Fruit fly (Drosophila melanogaster) whole organism, embryonic: Measurements from ENCODE around the gene NANS.
A peak's percentile ranks its signal among the peaks of the same experiment; 100 is the strongest.

Experiments used
- B-H2 ChIP-seq: fragments of 200-800 bp; sonication (Bioruptor generic); optimal IDR thresholded peaks from 2 replicates; lab custom pipeline; 2018; ENCODE audit warnings: missing biosample characterization, mild to moderate bottlenecking, missing genetic modification characterization
- CG10147 ChIP-seq: fragments of 200-800 bp; sonication (Bioruptor generic); optimal IDR thresholded peaks from 2 replicates; lab custom pipeline; 2019; ENCODE audit warnings: missing biosample characterization, mild to moderate bottlenecking, missing genetic modification characterization, moderate library complexity
- CG10209 ChIP-seq: fragments of 200-800 bp; sonication (Bioruptor generic); optimal IDR thresholded peaks from 3 replicates; lab custom pipeline; 2017; ENCODE audit warnings: missing biosample characterization, mild to moderate bottlenecking, missing genetic modification characterization, missing genetic modification reagents
- CG10543 ChIP-seq: fragments of 200-800 bp; sonication (Bioruptor generic); optimal IDR thresholded peaks from 3 replicates; lab custom pipeline; 2017; ENCODE audit warnings: missing biosample characterization, mild to moderate bottlenecking, missing genetic modification characterization, moderate library complexity
- CG14667 ChIP-seq: fragments of 200-800 bp; sonication (Bioruptor generic); IDR thresholded peaks from 2 replicates; pipeline ENCODE4 v1.3.6; 2022; ENCODE audit warnings: missing biosample characterization, missing genetic modification characterization
- CG14710 ChIP-seq: fragments of 200-800 bp; sonication (Bioruptor generic); optimal IDR thresholded peaks from 3 replicates; lab custom pipeline; 2019; ENCODE audit warnings: missing biosample characterization, mild to moderate bottlenecking, missing genetic modification characterization, moderate library complexity
- CG14965 ChIP-seq: fragments of 200-800 bp; sonication (Bioruptor generic); optimal IDR thresholded peaks from 2 replicates; lab custom pipeline; 2016; ENCODE audit warnings: missing biosample characterization, missing genetic modification characterization, borderline replicate concordance
- CG15073 ChIP-seq: fragments of 200-800 bp; sonication (Bioruptor generic); optimal IDR thresholded peaks from 2 replicates; lab custom pipeline; 2016; ENCODE audit warnings: missing biosample characterization, missing genetic modification characterization
- CG1529 ChIP-seq: fragments of 200-800 bp; sonication (Bioruptor generic); optimal IDR thresholded peaks from 3 replicates; lab custom pipeline; 2018; ENCODE audit warnings: missing biosample characterization, missing genetic modification characterization
- CG1647 ChIP-seq: fragments of 200-800 bp; sonication (Bioruptor generic); optimal IDR thresholded peaks from 3 replicates; lab custom pipeline; 2016; ENCODE audit warnings: missing biosample characterization, missing genetic modification characterization
- CG17802 ChIP-seq: fragments of 200-800 bp; sonication (Bioruptor generic); optimal IDR thresholded peaks from 2 replicates; lab custom pipeline; 2018; ENCODE audit warnings: missing biosample characterization, mild to moderate bottlenecking, missing genetic modification characterization, moderate library complexity
- CG18599 ChIP-seq: fragments of 200-800 bp; sonication (Bioruptor generic); optimal IDR thresholded peaks from 3 replicates; lab custom pipeline; 2017; ENCODE audit warnings: missing biosample characterization, missing genetic modification characterization, mild to moderate bottlenecking, moderate library complexity, missing genetic modification reagents
- CG4404 ChIP-seq: fragments of 200-800 bp; sonication (Bioruptor generic); IDR thresholded peaks from 2 replicates; pipeline ENCODE4 v1.3.6; 2022; ENCODE audit warnings: missing biosample characterization, missing genetic modification characterization
- CG6272 ChIP-seq: fragments of 200-800 bp; sonication (Bioruptor generic); IDR thresholded peaks from 2 replicates; pipeline ENCODE4 v1.3.6; 2022; ENCODE audit warnings: missing biosample characterization, missing genetic modification characterization
- CG6813 ChIP-seq: fragments of 200-800 bp; sonication (Bioruptor generic); optimal IDR thresholded peaks from 2 replicates; lab custom pipeline; 2017; ENCODE audit warnings: missing biosample characterization, missing genetic modification characterization, mild to moderate bottlenecking, moderate library complexity, missing genetic modification reagents
- CG8944 ChIP-seq: fragments of 200-800 bp; sonication (Bioruptor generic); optimal IDR thresholded peaks from 3 replicates; lab custom pipeline; 2016; ENCODE audit warnings: missing biosample characterization, missing genetic modification characterization
- CHES-1-like ChIP-seq: fragments of 200-800 bp; sonication (Bioruptor generic); optimal IDR thresholded peaks from 2 replicates; lab custom pipeline; 2016; ENCODE audit warnings: missing biosample characterization, missing genetic modification characterization
- Chrac-16 ChIP-seq: fragments of 200-800 bp; sonication (Bioruptor generic); optimal IDR thresholded peaks from 3 replicates; lab custom pipeline; 2016; ENCODE audit warnings: missing biosample characterization, missing genetic modification characterization
- CoRest ChIP-seq: fragments of 200-800 bp; sonication (Bioruptor generic); optimal IDR thresholded peaks from 3 replicates; lab custom pipeline; 2018; ENCODE audit warnings: missing biosample characterization, mild to moderate bottlenecking, missing genetic modification characterization, moderate library complexity
- D19B ChIP-seq: fragments of 200-800 bp; sonication (Bioruptor generic); optimal IDR thresholded peaks from 2 replicates; lab custom pipeline; 2017; ENCODE audit warnings: missing biosample characterization, mild to moderate bottlenecking, missing genetic modification characterization
- Dek ChIP-seq: fragments of 200-800 bp; sonication (Bioruptor generic); optimal IDR thresholded peaks from 3 replicates; lab custom pipeline; 2019; ENCODE audit warnings: missing biosample characterization, mild to moderate bottlenecking, missing genetic modification characterization, moderate library complexity
- E2f1 ChIP-seq: fragments of 200-800 bp; sonication (Bioruptor generic); IDR thresholded peaks from 2 replicates; pipeline ENCODE4 v1.3.6; 2022; ENCODE audit warnings: missing biosample characterization, missing genetic modification characterization
- Fer3 ChIP-seq: fragments of 200-800 bp; sonication (Bioruptor generic); optimal IDR thresholded peaks from 2 replicates; lab custom pipeline; 2018; ENCODE audit warnings: missing biosample characterization, mild to moderate bottlenecking, missing genetic modification characterization, moderate library complexity
- Med ChIP-seq: fragments of 200-800 bp; sonication (Bioruptor generic); peaks from one replicate; lab custom pipeline; 2016; ENCODE audit warnings: missing biosample characterization, missing genetic modification characterization, mild to moderate bottlenecking, inconsistent platforms, moderate library complexity
- Nf-YA ChIP-seq: fragments of 200-800 bp; sonication (Bioruptor generic); IDR thresholded peaks from 2 replicates; pipeline ENCODE4 v1.3.6; 2022; ENCODE audit warnings: missing biosample characterization, missing genetic modification characterization
- NfI ChIP-seq: fragments of 200-800 bp; sonication (Bioruptor generic); optimal IDR thresholded peaks from 3 replicates; lab custom pipeline; 2018; ENCODE audit warnings: missing biosample characterization, mild to moderate bottlenecking, missing genetic modification characterization, moderate library complexity
- Oaz ChIP-seq: fragments of 200-800 bp; sonication (Bioruptor generic); IDR thresholded peaks from 2 replicates; pipeline ENCODE4 v1.3.6; 2022; ENCODE audit warnings: missing biosample characterization, missing genetic modification characterization
- Opbp ChIP-seq: fragments of 200-800 bp; sonication (Bioruptor generic); IDR thresholded peaks from 3 replicates; pipeline ENCODE4 v1.3.6; 2022; ENCODE audit warnings: missing biosample characterization, missing genetic modification characterization; ENCODE audit not compliant: partially characterized antibody
- Six4 ChIP-seq: fragments of 200-800 bp; sonication (Bioruptor generic); optimal IDR thresholded peaks from 2 replicates; lab custom pipeline; 2016; ENCODE audit warnings: missing biosample characterization, missing genetic modification characterization
- YL-1 ChIP-seq: fragments of 200-800 bp; sonication (Bioruptor generic); optimal IDR thresholded peaks from 3 replicates; lab custom pipeline; 2017; ENCODE audit warnings: missing biosample characterization, mild to moderate bottlenecking, missing genetic modification characterization
- ap ChIP-seq: fragments of 200-800 bp; sonication (Bioruptor generic); IDR thresholded peaks from 2 replicates; pipeline ENCODE4 v1.3.6; 2022; ENCODE audit warnings: missing biosample characterization, missing genetic modification characterization
- ato ChIP-seq: fragments of 200-800 bp; sonication (Bioruptor generic); IDR thresholded peaks from 2 replicates; pipeline ENCODE4 v1.3.6; 2022; ENCODE audit warnings: missing biosample characterization, missing genetic modification characterization; ENCODE audit not compliant: partially characterized antibody
- bowl ChIP-seq: fragments of 200-800 bp; sonication (Bioruptor generic); IDR thresholded peaks from 2 replicates; pipeline ENCODE4 v1.3.6; 2022; ENCODE audit warnings: missing biosample characterization, missing genetic modification characterization
- caup ChIP-seq: fragments of 200-800 bp; sonication (Bioruptor generic); optimal IDR thresholded peaks from 3 replicates; lab custom pipeline; 2017; ENCODE audit warnings: missing biosample characterization, mild to moderate bottlenecking, missing genetic modification characterization, moderate library complexity; ENCODE audit not compliant: severe bottlenecking
- croc ChIP-seq: fragments of 200-800 bp; sonication (Bioruptor generic); conservative IDR thresholded peaks from 3 replicates; pipeline ENCODE4 v1.3.6; 2022; ENCODE audit warnings: missing biosample characterization, missing genetic modification characterization
- fru ChIP-seq: fragments of >200 bp; optimal IDR thresholded peaks from 2 replicates; lab custom pipeline; 2017
- gce ChIP-seq: fragments of 200-800 bp; sonication (Bioruptor generic); IDR thresholded peaks from 3 replicates; pipeline ENCODE4 v1.3.6; 2022; ENCODE audit warnings: missing biosample characterization, missing genetic modification characterization
- gfzf ChIP-seq: fragments of 200-800 bp; sonication (Bioruptor generic); optimal IDR thresholded peaks from 2 replicates; lab custom pipeline; 2016; ENCODE audit warnings: missing biosample characterization, mild to moderate bottlenecking, missing genetic modification characterization, moderate library complexity
- gt ChIP-seq: fragments of 200-800 bp; sonication (Bioruptor generic); IDR thresholded peaks from 2 replicates; pipeline ENCODE4 v1.3.6; 2022; ENCODE audit warnings: missing biosample characterization, missing genetic modification characterization
- inv ChIP-seq: fragments of 200-800 bp; sonication (Bioruptor generic); IDR thresholded peaks from 2 replicates; pipeline ENCODE4 v1.3.6; 2022; ENCODE audit warnings: missing biosample characterization, missing genetic modification characterization; ENCODE audit not compliant: partially characterized antibody
- lilli ChIP-seq: fragments of 200-800 bp; sonication (Bioruptor generic); optimal IDR thresholded peaks from 3 replicates; lab custom pipeline; 2016; ENCODE audit warnings: missing biosample characterization, missing genetic modification characterization
- nmo ChIP-seq: fragments of 200-800 bp; sonication (Bioruptor generic); optimal IDR thresholded peaks from 2 replicates; lab custom pipeline; 2018; ENCODE audit warnings: missing biosample characterization, mild to moderate bottlenecking, missing genetic modification characterization, moderate library complexity
- pum ChIP-seq: fragments of 200-800 bp; sonication (Bioruptor generic); optimal IDR thresholded peaks from 2 replicates; lab custom pipeline; 2016; ENCODE audit warnings: missing biosample characterization, missing genetic modification characterization
- pzg ChIP-seq: fragments of 200-800 bp; sonication (Bioruptor generic); optimal IDR thresholded peaks from 3 replicates; lab custom pipeline; 2018; ENCODE audit warnings: missing biosample characterization, mild to moderate bottlenecking, missing genetic modification characterization, moderate library complexity
- ro ChIP-seq: fragments of 200-800 bp; sonication (Bioruptor generic); IDR thresholded peaks from 2 replicates; pipeline ENCODE4 v1.3.6; 2022; ENCODE audit warnings: missing biosample characterization, missing genetic modification characterization
- row ChIP-seq: fragments of 200-800 bp; sonication (Bioruptor generic); IDR thresholded peaks from 3 replicates; pipeline ENCODE4 v1.3.6; 2022; ENCODE audit warnings: missing biosample characterization, missing genetic modification characterization
- run ChIP-seq: fragments of 200-800 bp; sonication (Bioruptor generic); optimal IDR thresholded peaks from 3 replicates; lab custom pipeline; 2018; ENCODE audit warnings: missing biosample characterization, mild to moderate bottlenecking, missing genetic modification characterization
- toy ChIP-seq: fragments of 200-800 bp; sonication (Bioruptor generic); IDR thresholded peaks from 2 replicates; pipeline ENCODE4 v1.3.6; 2022; ENCODE audit warnings: missing biosample characterization, missing genetic modification characterization
- twi ChIP-seq: fragments of 200-800 bp; optimal IDR thresholded peaks from 2 replicates; lab custom pipeline; 2019; ENCODE audit warnings: missing biosample characterization, mild to moderate bottlenecking, missing genetic modification characterization, moderate library complexity
- tx ChIP-seq: fragments of 200-800 bp; sonication (Bioruptor generic); optimal IDR thresholded peaks from 2 replicates; lab custom pipeline; 2016; ENCODE audit warnings: missing biosample characterization, missing genetic modification characterization

NANS gene

DNA sequence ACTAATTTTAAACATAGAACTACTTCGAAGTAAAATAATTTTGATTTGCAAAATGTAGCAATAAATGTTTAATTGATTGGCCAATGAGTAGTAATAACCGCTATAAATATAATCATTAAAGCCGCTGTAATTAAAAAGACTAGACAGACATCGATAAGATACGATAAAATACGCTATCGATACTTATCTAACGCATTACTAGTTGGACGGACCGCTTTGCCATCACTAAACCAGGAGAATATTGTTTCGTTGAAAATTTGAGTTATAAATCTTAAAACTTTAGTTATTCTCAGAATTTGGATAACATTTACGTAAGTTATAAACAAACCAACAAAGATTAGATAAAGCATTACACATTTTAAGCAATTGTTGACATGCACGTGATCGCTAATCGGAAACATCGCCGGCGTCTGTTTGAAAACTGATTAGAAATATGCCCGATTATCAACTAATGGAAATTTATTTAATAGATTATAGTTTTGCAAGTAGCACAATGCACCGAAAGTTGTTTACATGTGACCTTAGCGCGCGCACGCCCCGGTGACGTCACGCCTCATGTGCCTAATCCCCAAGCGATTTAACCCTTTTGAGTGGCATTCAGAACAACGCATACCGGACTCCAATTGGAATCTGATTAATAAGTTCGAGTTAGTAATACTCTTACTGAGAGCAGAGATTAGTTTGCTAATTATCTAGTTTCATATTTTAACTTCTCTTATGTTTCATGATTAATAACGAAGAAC lies 13.2 kb downstream of the NANS start, which contains the start of gene Desat1:
TSS of gene Desat1 (plus strand) at position 200 of the 743 bp plus-strand sequence.
- TF ChIP-seq pum (GFP tag; lab: Kevin White, UChicago) (no peak), CG14965 (GFP tag; lab: Kevin White, UChicago) (no peak), CG10543 (GFP tag; lab: Kevin White, UChicago) (peak; percentile 31), Med (peak; percentile 72), CG17802 (tag; lab: Kevin White, UChicago) (no peak), gce (GFP tag; lab: Robert Waterston, UW) (no peak), CG1647 (GFP tag; lab: Kevin White, UChicago) (no peak), Fer3 (tag; lab: Kevin White, UChicago) (no peak), NfI (GFP tag; lab: Kevin White, UChicago) (no peak), Chrac-16 (GFP tag; lab: Kevin White, UChicago) (no peak), CG18599 (no peak), fru (lab: Kevin White, UChicago) (no peak), gfzf (peak; percentile 34), Oaz (GFP tag; lab: Robert Waterston, UW) (no peak), twi (no peak), ro (GFP tag; lab: Robert Waterston, UW) (no peak), caup (GFP tag; lab: Kevin White, UChicago) (no peak), tx (GFP tag; lab: Kevin White, UChicago) (no peak), ato (GFP tag; lab: Robert Waterston, UW) (peak; percentile 86), Six4 (GFP tag; lab: Kevin White, UChicago) (no peak), inv (GFP tag; lab: Robert Waterston, UW) (peak; percentile 82), CG14667 (GFP tag; lab: Robert Waterston, UW) (no peak), YL-1 (GFP tag; lab: Kevin White, UChicago) (peak; percentile 55), CG15073 (no peak), ap (GFP tag; lab: Robert Waterston, UW) (no peak), toy (GFP tag; lab: Robert Waterston, UW) (no peak), bowl (no peak), lilli (GFP tag; lab: Kevin White, UChicago) (no peak), row (GFP tag; lab: Robert Waterston, UW) (peak; percentile 60), CG10147 (GFP tag; lab: Kevin White, UChicago) (no peak), E2f1 (no peak), CHES-1-like (peak; percentile 5), CG6813 (GFP tag; lab: Kevin White, UChicago) (no peak), CG10209 (no peak), CG8944 (GFP tag; lab: Kevin White, UChicago) (no peak), D19B (GFP tag; lab: Kevin White, UChicago) (no peak), CG1529 (GFP tag; lab: Kevin White, UChicago) (no peak), B-H2 (GFP tag; lab: Kevin White, UChicago) (no peak), Nf-YA (GFP tag; lab: Robert Waterston, UW) (no peak), Dek (no peak), gt (GFP tag; lab: Robert Waterston, UW) (no peak), CG14710 (tag; lab: Kevin White, UChicago) (peak; percentile 59), croc (GFP tag; lab: Robert Waterston, UW) (no peak), nmo (peak; percentile 22), CG4404 (GFP tag; lab: Robert Waterston, UW) (no peak), pzg (GFP tag; lab: Kevin White, UChicago) (peak; percentile 63), CoRest (tag; lab: Kevin White, UChicago) (no peak), CG6272 (GFP tag; lab: Robert Waterston, UW) (no peak), run (tag; lab: Kevin White, UChicago) (no peak), Opbp (GFP tag; lab: Robert Waterston, UW) (peak; percentile 93)
